Fruit fly (Drosophila melanogaster) whole organism, embryonic: ENCODE data around the gene CG12194.

Source experiments
- CG10267 ChIP-seq: fragments of 200-800 bp; sonication (Bioruptor generic); optimal IDR thresholded peaks from 2 replicates; lab custom pipeline; 2018; ENCODE audit warnings: missing biosample characterization, mild to moderate bottlenecking, missing genetic modification characterization, moderate library complexity
- CG10366 ChIP-seq: fragments of 200-800 bp; sonication (Bioruptor generic); IDR thresholded peaks from 2 replicates; pipeline ENCODE4 v1.3.6; 2022; ENCODE audit warnings: missing biosample characterization, missing genetic modification characterization
- CG10959 ChIP-seq: fragments of 200-800 bp; sonication (Bioruptor generic); IDR thresholded peaks from 2 replicates; pipeline ENCODE4 v1.3.6; 2022; ENCODE audit warnings: missing biosample characterization, missing genetic modification characterization
- CG11695 ChIP-seq: fragments of 200-800 bp; sonication (Bioruptor generic); IDR thresholded peaks from 3 replicates; pipeline ENCODE4 v1.3.6; 2022; ENCODE audit warnings: missing biosample characterization, missing genetic modification characterization
- CG12104 ChIP-seq: fragments of 200-800 bp; sonication (Bioruptor generic); optimal IDR thresholded peaks from 3 replicates; lab custom pipeline; 2016; ENCODE audit warnings: missing biosample characterization, missing genetic modification characterization
- CG12659 ChIP-seq: fragments of 200-800 bp; sonication (Bioruptor generic); optimal IDR thresholded peaks from 3 replicates; lab custom pipeline; 2017; ENCODE audit warnings: mild to moderate bottlenecking, missing biosample characterization, missing genetic modification reagents, missing genetic modification characterization
- CG16863 ChIP-seq: fragments of 200-800 bp; sonication (Bioruptor generic); optimal IDR thresholded peaks from 3 replicates; lab custom pipeline; 2016; ENCODE audit warnings: missing biosample characterization, missing genetic modification characterization
- CG17361 ChIP-seq: fragments of 200-800 bp; sonication (Bioruptor generic); IDR thresholded peaks from 3 replicates; pipeline ENCODE4 v1.3.6; 2022; ENCODE audit warnings: missing biosample characterization, missing genetic modification characterization
- CG1832 ChIP-seq: fragments of 200-800 bp; sonication (Bioruptor generic); optimal IDR thresholded peaks from 2 replicates; lab custom pipeline; 2017; ENCODE audit warnings: missing biosample characterization, mild to moderate bottlenecking, missing genetic modification characterization, inconsistent platforms
- CG18599 ChIP-seq: fragments of 200-800 bp; sonication (Bioruptor generic); optimal IDR thresholded peaks from 3 replicates; lab custom pipeline; 2017; ENCODE audit warnings: missing biosample characterization, missing genetic modification characterization, mild to moderate bottlenecking, moderate library complexity, missing genetic modification reagents
- CG2116 ChIP-seq: fragments of 200-800 bp; sonication (Bioruptor generic); optimal IDR thresholded peaks from 3 replicates; lab custom pipeline; 2018; ENCODE audit warnings: missing biosample characterization, mild to moderate bottlenecking, missing genetic modification characterization
- CG2129 ChIP-seq: fragments of 200-800 bp; sonication (Bioruptor generic); IDR thresholded peaks from 2 replicates; pipeline ENCODE4 v1.3.6; 2022; ENCODE audit warnings: missing biosample characterization, missing genetic modification characterization; ENCODE audit not compliant: partially characterized antibody
- CG2712 ChIP-seq: fragments of 200-800 bp; optimal IDR thresholded peaks from 3 replicates; lab custom pipeline; 2019; ENCODE audit warnings: missing biosample characterization, mild to moderate bottlenecking, missing genetic modification characterization, moderate library complexity
- CG30431 ChIP-seq: fragments of 200-800 bp; sonication (Bioruptor generic); optimal IDR thresholded peaks from 2 replicates; lab custom pipeline; 2017; ENCODE audit warnings: missing biosample characterization, missing genetic modification characterization
- CG4730 ChIP-seq: fragments of 200-800 bp; sonication (Bioruptor generic); IDR thresholded peaks from 2 replicates; pipeline ENCODE4 v1.3.6; 2022; ENCODE audit warnings: missing biosample characterization, missing genetic modification characterization
- CG4820 ChIP-seq: fragments of 200-800 bp; sonication (Bioruptor generic); optimal IDR thresholded peaks from 3 replicates; lab custom pipeline; 2016; ENCODE audit warnings: missing biosample characterization, missing genetic modification characterization
- CG6683 ChIP-seq: fragments of 200-800 bp; sonication (Bioruptor generic); optimal IDR thresholded peaks from 2 replicates; lab custom pipeline; 2017; ENCODE audit warnings: missing biosample characterization, mild to moderate bottlenecking, missing genetic modification characterization, missing genetic modification reagents
- CG7372 ChIP-seq: fragments of 200-800 bp; sonication (Bioruptor generic); IDR thresholded peaks from 2 replicates; pipeline ENCODE4 v1.3.6; 2022; ENCODE audit warnings: missing biosample characterization, missing genetic modification characterization
- CG9727 ChIP-seq: fragments of 200-800 bp; sonication (Bioruptor generic); optimal IDR thresholded peaks from 3 replicates; lab custom pipeline; 2017; ENCODE audit warnings: missing biosample characterization, mild to moderate bottlenecking, missing genetic modification characterization
- Chrac-16 ChIP-seq: fragments of 200-800 bp; sonication (Bioruptor generic); optimal IDR thresholded peaks from 3 replicates; lab custom pipeline; 2016; ENCODE audit warnings: missing biosample characterization, missing genetic modification characterization
- Dad ChIP-seq: fragments of 200-800 bp; sonication (Bioruptor generic); optimal IDR thresholded peaks from 3 replicates; lab custom pipeline; 2016; ENCODE audit warnings: missing biosample characterization, missing genetic modification characterization
- Dfd ChIP-seq, 2 experiments: fragments of >200 bp; optimal IDR thresholded peaks; 2 replicates each; lab custom pipeline; 2017; ENCODE audit warnings: missing biosample characterization in 2 of 2, missing genetic modification characterization in 2 of 2
- Dip2 ChIP-seq: fragments of 200-800 bp; sonication (Bioruptor generic); IDR thresholded peaks from 2 replicates; pipeline ENCODE4 v1.3.6; 2022; ENCODE audit warnings: missing biosample characterization, missing genetic modification characterization
- Dip3 ChIP-seq: fragments of 200-800 bp; sonication (Bioruptor generic); optimal IDR thresholded peaks from 3 replicates; lab custom pipeline; 2016; ENCODE audit warnings: missing biosample characterization, missing genetic modification characterization
- Hr39 ChIP-seq: fragments of >200 bp; optimal IDR thresholded peaks from 2 replicates; lab custom pipeline; 2017
- Hr51 ChIP-seq, 2 experiments: fragments of 200-800 bp; sonication (Bioruptor generic); optimal IDR thresholded peaks; 2 replicates in 1 of 2; 3 replicates in 1 of 2; lab custom pipeline; 2016 to 2018; ENCODE audit warnings: missing biosample characterization in 2 of 2, missing genetic modification characterization in 2 of 2, mild to moderate bottlenecking in 1 of 2, moderate library complexity in 1 of 2
- Jarid2 ChIP-seq: fragments of 200-800 bp; sonication (Bioruptor generic); optimal IDR thresholded peaks from 3 replicates; lab custom pipeline; 2017; ENCODE audit warnings: mild to moderate bottlenecking, missing biosample characterization, missing genetic modification reagents, missing genetic modification characterization
- Side ChIP-seq: fragments of 200-800 bp; sonication (Bioruptor generic); optimal IDR thresholded peaks from 2 replicates; lab custom pipeline; 2016; ENCODE audit warnings: missing biosample characterization, missing genetic modification characterization
- Sry-β ChIP-seq: fragments of 200-800 bp; sonication (Bioruptor generic); optimal IDR thresholded peaks from 2 replicates; lab custom pipeline; 2018; ENCODE audit warnings: missing biosample characterization, mild to moderate bottlenecking, missing genetic modification characterization, moderate library complexity
- YL-1 ChIP-seq: fragments of 200-800 bp; sonication (Bioruptor generic); optimal IDR thresholded peaks from 3 replicates; lab custom pipeline; 2017; ENCODE audit warnings: missing biosample characterization, mild to moderate bottlenecking, missing genetic modification characterization
- abd-A ChIP-seq: fragments of 200-800 bp; sonication (Bioruptor generic); optimal IDR thresholded peaks from 3 replicates; lab custom pipeline; 2019; ENCODE audit warnings: missing biosample characterization, mild to moderate bottlenecking, missing genetic modification characterization, moderate library complexity
- bab2 ChIP-seq: fragments of 200-800 bp; sonication (Bioruptor generic); optimal IDR thresholded peaks from 2 replicates; lab custom pipeline; 2016; ENCODE audit warnings: missing biosample characterization, missing genetic modification characterization
- btn ChIP-seq: fragments of 200-800 bp; sonication (Bioruptor generic); optimal IDR thresholded peaks from 2 replicates; lab custom pipeline; 2016; ENCODE audit warnings: missing biosample characterization, missing genetic modification characterization
- crol ChIP-seq: fragments of 200-800 bp; sonication (Bioruptor generic); IDR thresholded peaks from 2 replicates; pipeline ENCODE4 v1.3.6; 2022; ENCODE audit warnings: missing biosample characterization, missing genetic modification characterization
- dmrt99B ChIP-seq: fragments of 200-800 bp; sonication (Bioruptor generic); optimal IDR thresholded peaks from 2 replicates; lab custom pipeline; 2018; ENCODE audit warnings: missing biosample characterization, mild to moderate bottlenecking, missing genetic modification characterization, moderate library complexity
- en ChIP-seq: fragments of 200-800 bp; sonication (Bioruptor generic); optimal IDR thresholded peaks from 2 replicates; lab custom pipeline; 2016; ENCODE audit warnings: missing biosample characterization, missing genetic modification characterization
- eve ChIP-seq, 2 experiments: fragments of >200 bp; optimal IDR thresholded peaks; 2 replicates each; lab custom pipeline; 2017; ENCODE audit warnings: missing biosample characterization in 2 of 2, missing genetic modification characterization in 2 of 2
- fru ChIP-seq: fragments of >200 bp; optimal IDR thresholded peaks from 2 replicates; lab custom pipeline; 2017
- hkb ChIP-seq, 2 experiments: fragments of 200-800 bp in 1 of 2; fragments of >200 bp in 1 of 2; sonication (Bioruptor generic) in 1 of 2; IDR thresholded peaks in 1 of 2; optimal IDR thresholded peaks in 1 of 2; 2 replicates each; pipeline versions ENCODE4 v1.3.6 to Lab custom; 2017 to 2022; ENCODE audit warnings: missing biosample characterization in 1 of 2, missing genetic modification characterization in 1 of 2
- jigr1 ChIP-seq: fragments of 200-800 bp; sonication (Bioruptor generic); IDR thresholded peaks from 3 replicates; pipeline ENCODE4 v1.3.6; 2022; ENCODE audit warnings: missing biosample characterization, missing genetic modification characterization
- pb ChIP-seq: fragments of 200-800 bp; sonication (Bioruptor generic); optimal IDR thresholded peaks from 3 replicates; lab custom pipeline; 2016; ENCODE audit warnings: missing biosample characterization, missing genetic modification characterization
- schlank ChIP-seq: fragments of 200-800 bp; sonication (Bioruptor generic); optimal IDR thresholded peaks from 2 replicates; lab custom pipeline; 2018; ENCODE audit warnings: missing biosample characterization, mild to moderate bottlenecking, missing genetic modification characterization
- sens-2 ChIP-seq: fragments of 200-800 bp; sonication (Bioruptor generic); IDR thresholded peaks from 2 replicates; pipeline ENCODE4 v1.3.6; 2022; ENCODE audit warnings: missing biosample characterization, missing genetic modification characterization
- shn ChIP-seq: fragments of 200-800 bp; sonication (Bioruptor generic); optimal IDR thresholded peaks from 3 replicates; lab custom pipeline; 2016; ENCODE audit warnings: missing biosample characterization, missing genetic modification characterization
- sim ChIP-seq: fragments of 200-800 bp; sonication (Bioruptor generic); IDR thresholded peaks from 2 replicates; pipeline ENCODE4 v1.3.6; 2022; ENCODE audit warnings: missing biosample characterization, missing genetic modification characterization
- slp2 ChIP-seq: fragments of 200-800 bp; sonication (Bioruptor generic); optimal IDR thresholded peaks from 2 replicates; lab custom pipeline; 2016; ENCODE audit warnings: missing biosample characterization, missing genetic modification characterization
- sr ChIP-seq: fragments of 200-800 bp; sonication (Bioruptor generic); IDR thresholded peaks from 3 replicates; pipeline ENCODE4 v1.3.6; 2022; ENCODE audit warnings: missing biosample characterization, missing genetic modification characterization
- tio ChIP-seq: fragments of 200-800 bp; sonication (Bioruptor generic); optimal IDR thresholded peaks from 2 replicates; lab custom pipeline; 2017; ENCODE audit warnings: missing biosample characterization, missing genetic modification characterization, inconsistent platforms
- unpg ChIP-seq: fragments of 200-800 bp; sonication (Bioruptor generic); optimal IDR thresholded peaks from 3 replicates; lab custom pipeline; 2018; ENCODE audit warnings: missing biosample characterization, mild to moderate bottlenecking, missing genetic modification characterization, moderate library complexity
- vfl ChIP-seq: fragments of 200-800 bp; sonication (Bioruptor generic); optimal IDR thresholded peaks from 2 replicates; lab custom pipeline; 2016; ENCODE audit warnings: missing biosample characterization, missing genetic modification characterization

CG12194 gene

dm6 chr2L:4847191-4847853 lies 9.2 kb downstream of the CG12194 start, which contains the start of the genes mxt and CG11927 (continued):
- TF ChIP-seq CG10959 (GFP tag; lab: Robert Waterston, UW) (no peak), Dip3 (GFP tag; lab: Kevin White, UChicago) (peak; percentile 33), Sry-β (GFP tag; lab: Kevin White, UChicago) (peak; percentile 88), dmrt99B (no peak), Dip2 (no peak), Dfd (GFP tag; optimal IDR thresholded peaks at IDR 0.05; lab: Kevin White, UChicago) (no peak), YL-1 (no peak), Hr51 (GFP tag; optimal IDR thresholded peaks at IDR 0.05; lab: Kevin White, UChicago) (peak in 1 of 2 experiments; percentile 45), CG4730 (GFP tag; lab: Robert Waterston, UW) (no peak), schlank (no peak), CG12104 (GFP tag; lab: Kevin White, UChicago) (peak; percentile 26), Chrac-16 (GFP tag; lab: Kevin White, UChicago) (peak; percentile 61), sens-2 (0 out of 2 replicates have a peak, but pooled peaks have one; percentile 7), sr (GFP tag; lab: Robert Waterston, UW) (no peak), CG18599 (GFP tag; lab: Kevin White, UChicago) (no peak), CG16863 (no peak), Hr39 (lab: Kevin White, UChicago) (no peak), CG2712 (tag; lab: Kevin White, UChicago) (peak; percentile 37)

dm6 chr2L:4850356-4850755 lies 12.2 kb downstream of the CG12194 start, which contains the start of the genes mRpS2 and Mon1:
mRpS2 (minus strand) TSS chr2L:4850419.
Mon1 (plus strand) TSS chr2L:4850641.
- TF ChIP-seq CG1832 (no peak), fru (no peak), CG6683 (GFP tag; lab: Kevin White, UChicago) (peak; percentile 91), pb (GFP tag; lab: Kevin White, UChicago) (peak; percentile 54), crol (GFP tag; lab: Robert Waterston, UW) (peak; percentile 53), jigr1 (GFP tag; lab: Robert Waterston, UW) (peak; percentile 77), en (GFP tag; lab: Kevin White, UChicago) (peak; percentile 35), CG10267 (tag; lab: Kevin White, UChicago) (peak; percentile 99), hkb (optimal IDR thresholded peaks at IDR 0.05; lab: Kevin White, UChicago) (no peak), hkb (GFP tag; IDR thresholded peaks at IDR 0.05; lab: Robert Waterston, UW) (peak; percentile 93), Hr39 (lab: Kevin White, UChicago) (no peak), CG12104 (GFP tag; lab: Kevin White, UChicago) (peak; percentile 92), CG17361 (peak; percentile 98), CG2116 (GFP tag; lab: Kevin White, UChicago) (peak; percentile 78), CG9727 (GFP tag; lab: Kevin White, UChicago) (peak; percentile 93), CG10366 (GFP tag; lab: Robert Waterston, UW) (peak; percentile 96), CG4820 (GFP tag; lab: Kevin White, UChicago) (peak; percentile 91), vfl (peak; percentile 79), slp2 (peak; percentile 61), CG12659 (peak; percentile 96), CG7372 (GFP tag; lab: Robert Waterston, UW) (peak; percentile 95), eve (GFP tag; optimal IDR thresholded peaks at IDR 0.05; lab: Kevin White, UChicago) (no peak), abd-A (tag; lab: Kevin White, UChicago) (no peak), Jarid2 (GFP tag; lab: Kevin White, UChicago) (no peak), CG30431 (GFP tag; lab: Kevin White, UChicago) (peak; percentile 89), shn (peak; percentile 57), sim (peak; percentile 81), Side (GFP tag; lab: Kevin White, UChicago) (peak; percentile 65), btn (no peak), CG11695 (GFP tag; lab: Robert Waterston, UW) (peak; percentile 96), tio (peak; percentile 93), bab2 (peak; percentile 83), Dad (GFP tag; lab: Kevin White, UChicago) (peak; percentile 73), unpg (peak; percentile 95), CG2129 (GFP tag; lab: Robert Waterston, UW) (no peak), sr (GFP tag; lab: Robert Waterston, UW) (peak; percentile 78; the same call in 2 of the 3 replicates)
